Fruit fly (Drosophila melanogaster) Kc167 (cell line): Measurements from ENCODE around the gene Rm62.

Experiments
- Myc ChIP-seq: fragments of >200 bp; optimal IDR thresholded peaks from 2 replicates; lab custom pipeline; 2017; ENCODE audit warnings: missing external identifiers
- Sin3A ChIP-seq: fragments of >200 bp; optimal IDR thresholded peaks from 2 replicates; lab custom pipeline; 2018; ENCODE audit warnings: missing external identifiers
- h ChIP-seq: fragments of >200 bp; optimal IDR thresholded peaks from 3 replicates; lab custom pipeline; 2018; ENCODE audit warnings: missing external identifiers
- insv ChIP-seq: fragments of >200 bp; optimal IDR thresholded peaks from 3 replicates; lab custom pipeline; 2018; ENCODE audit warnings: missing external identifiers
- psq ChIP-seq: fragments of >200 bp; optimal IDR thresholded peaks from 2 replicates; lab custom pipeline; 2017; ENCODE audit warnings: missing external identifiers
- ttk ChIP-seq: sonication (Bioruptor generic); optimal IDR thresholded peaks from 2 replicates; lab custom pipeline; 2017; ENCODE audit warnings: missing external identifiers

DNA sequence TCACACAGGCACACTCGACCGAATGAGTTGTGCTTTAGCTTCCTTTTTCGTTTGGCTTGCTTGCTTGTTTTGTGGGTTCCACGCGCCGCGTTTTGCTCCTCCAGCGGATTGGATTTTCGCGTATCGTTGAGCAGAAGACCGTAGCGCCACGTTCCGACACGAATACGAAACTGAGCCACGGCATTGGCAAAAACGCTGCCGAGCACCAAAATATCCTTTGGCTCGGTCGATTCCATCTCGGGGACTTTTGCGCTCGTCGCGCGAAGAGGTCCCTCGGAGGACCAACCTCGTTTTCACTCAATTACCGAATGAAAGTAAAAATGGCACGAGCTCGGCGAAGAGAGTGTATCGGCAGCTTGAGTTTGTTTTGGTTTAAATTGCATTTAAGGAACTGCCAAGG, 49.0 kb downstream of the Rm62 start, which contains the start of gene side-III:
- no peak for TF ChIP-seq h (lab: Kevin White, UChicago)
- no peak for TF ChIP-seq Sin3A (lab: Kevin White, UChicago)
- no peak for TF ChIP-seq insv (lab: Kevin White, UChicago)
- TF ChIP-seq psq (lab: Kevin White, UChicago), result no peak
- TF ChIP-seq ttk (lab: Kevin White, UChicago), result no peak
- no peak for TF ChIP-seq Myc
